Worm (Caenorhabditis elegans) whole organism, L3 larva: ENCODE measurements around the gene csn-5.

Experiments
- ceh-82 ChIP-seq: fragments of 150-350 bp; optimal IDR thresholded peaks from 2 replicates; lab custom pipeline; 2014; ENCODE audit warnings: missing biosample characterization, missing genetic modification characterization
- egl-27 ChIP-seq: sonication (generic microtip); optimal IDR thresholded peaks from 4 replicates; lab custom pipeline; 2017; ENCODE audit warnings: missing biosample characterization, missing genetic modification reagents, missing genetic modification characterization
- lin-39 ChIP-seq: fragments of 150-350 bp; optimal IDR thresholded peaks from 2 replicates; lab custom pipeline; 2018; ENCODE audit warnings: missing biosample characterization, missing genetic modification reagents, missing genetic modification characterization

DNA sequence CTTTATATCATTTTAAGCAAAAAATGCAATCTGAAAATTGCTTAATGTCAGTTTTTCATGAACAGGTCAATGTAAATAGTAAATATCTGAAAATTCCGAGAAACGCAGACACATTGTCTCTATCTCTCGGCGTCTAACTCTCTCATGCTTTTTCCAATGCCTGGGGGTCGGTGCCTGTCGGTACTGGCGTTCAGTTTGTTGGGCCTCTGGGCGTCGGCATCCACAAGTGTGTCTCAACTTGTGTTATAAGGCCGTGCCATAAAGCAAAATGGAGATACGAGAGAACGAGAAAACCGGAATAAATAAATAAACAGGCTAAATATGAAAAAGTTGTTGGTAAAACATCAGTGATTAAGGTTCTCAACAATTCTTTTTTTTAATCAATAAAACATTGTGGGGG, 17.9 kb downstream of the csn-5 start:
- TF ChIP-seq egl-27 (tag; lab: Kevin White, UChicago) (no peak), lin-39 (tag; lab: Kevin White, UChicago) (peak; percentile 21), ceh-82 (tag; lab: Kevin White, UChicago) (no peak)
